Fruit fly (Drosophila melanogaster) whole organism, embryonic: ENCODE data around the gene CG18135.

Experiments used
- Bdp1 ChIP-seq: fragments of 200-800 bp; sonication (Bioruptor generic); optimal IDR thresholded peaks from 3 replicates; lab custom pipeline; 2016; ENCODE audit warnings: missing biosample characterization, missing genetic modification characterization
- CG10959 ChIP-seq: fragments of 200-800 bp; sonication (Bioruptor generic); IDR thresholded peaks from 2 replicates; pipeline ENCODE4 v1.3.6; 2022; ENCODE audit warnings: missing biosample characterization, missing genetic modification characterization
- CG11504 ChIP-seq: fragments of 200-800 bp; sonication (Bioruptor generic); optimal IDR thresholded peaks from 3 replicates; lab custom pipeline; 2019; ENCODE audit warnings: missing biosample characterization, mild to moderate bottlenecking, missing genetic modification characterization, moderate library complexity
- CG11695 ChIP-seq: fragments of 200-800 bp; sonication (Bioruptor generic); IDR thresholded peaks from 3 replicates; pipeline ENCODE4 v1.3.6; 2022; ENCODE audit warnings: missing biosample characterization, missing genetic modification characterization
- CG1233 ChIP-seq: fragments of 200-800 bp; sonication (Bioruptor generic); optimal IDR thresholded peaks from 4 replicates; lab custom pipeline; 2018; ENCODE audit warnings: missing biosample characterization, mild to moderate bottlenecking, missing genetic modification characterization
- CG14710 ChIP-seq: fragments of 200-800 bp; sonication (Bioruptor generic); optimal IDR thresholded peaks from 3 replicates; lab custom pipeline; 2019; ENCODE audit warnings: missing biosample characterization, mild to moderate bottlenecking, missing genetic modification characterization, moderate library complexity
- CG17328 ChIP-seq: fragments of 200-800 bp; sonication (Bioruptor generic); IDR thresholded peaks from 2 replicates; pipeline ENCODE4 v1.3.6; 2022; ENCODE audit warnings: missing biosample characterization, missing genetic modification characterization
- CG2889 ChIP-seq: fragments of 200-800 bp; sonication (Bioruptor generic); IDR thresholded peaks from 3 replicates; pipeline ENCODE4 v1.3.6; 2022; ENCODE audit warnings: missing biosample characterization, missing genetic modification characterization
- CG30020 ChIP-seq: fragments of 200-800 bp; optimal IDR thresholded peaks from 2 replicates; lab custom pipeline; 2019; ENCODE audit warnings: missing biosample characterization, mild to moderate bottlenecking, missing genetic modification characterization, moderate library complexity
- CG32532 ChIP-seq: fragments of 200-800 bp; sonication (Bioruptor generic); IDR thresholded peaks from 2 replicates; pipeline ENCODE4 v1.3.6; 2022; ENCODE audit warnings: missing biosample characterization, missing genetic modification characterization
- CG34224 ChIP-seq: fragments of 200-800 bp; sonication (Bioruptor generic); IDR thresholded peaks from 3 replicates; pipeline ENCODE4 v1.3.6; 2022; ENCODE audit warnings: missing biosample characterization, missing genetic modification characterization; ENCODE audit not compliant: partially characterized antibody
- CG34376 ChIP-seq: fragments of 200-800 bp; sonication (Bioruptor generic); optimal IDR thresholded peaks from 2 replicates; lab custom pipeline; 2018; ENCODE audit warnings: missing biosample characterization, mild to moderate bottlenecking, missing genetic modification characterization
- CG3726 ChIP-seq: fragments of 200-800 bp; sonication (Bioruptor generic); IDR thresholded peaks from 3 replicates; pipeline ENCODE4, ENCODE4 v1.3.6; 2022; ENCODE audit warnings: missing biosample characterization, missing genetic modification characterization
- CG8290 ChIP-seq, 3 experiments: fragments of 200-800 bp; sonication (Bioruptor generic); optimal IDR thresholded peaks; 2 replicates each; lab custom pipeline; 2016 to 2019; ENCODE audit warnings: missing biosample characterization in 3 of 3, missing genetic modification characterization in 3 of 3, mild to moderate bottlenecking in 2 of 3, moderate library complexity in 1 of 3
- CG8478 ChIP-seq: fragments of >200 bp; optimal IDR thresholded peaks from 2 replicates; lab custom pipeline; 2018
- CG9932 ChIP-seq: fragments of 200-800 bp; sonication (Bioruptor generic); IDR thresholded peaks from 2 replicates; pipeline ENCODE4 v1.3.6; 2022; ENCODE audit warnings: missing biosample characterization, missing genetic modification characterization
- CTCF ChIP-seq: fragments of 200-800 bp; sonication (Bioruptor generic); optimal IDR thresholded peaks from 2 replicates; lab custom pipeline; 2017; ENCODE audit warnings: missing biosample characterization, mild to moderate bottlenecking, missing genetic modification characterization, moderate library complexity
- CkIIα-i1 ChIP-seq: fragments of 200-800 bp; sonication (Bioruptor generic); IDR thresholded peaks from 2 replicates; pipeline ENCODE4 v1.3.6; 2022; ENCODE audit warnings: missing biosample characterization, missing genetic modification characterization
- Dp ChIP-seq: fragments of 200-800 bp; sonication (Bioruptor generic); optimal IDR thresholded peaks from 2 replicates; lab custom pipeline; 2018; ENCODE audit warnings: missing biosample characterization, mild to moderate bottlenecking, missing genetic modification characterization, moderate library complexity
- GATAe ChIP-seq: fragments of 200-800 bp; sonication (Bioruptor generic); conservative IDR thresholded peaks from 2 replicates; pipeline ENCODE4 v1.3.6; 2022; ENCODE audit warnings: missing biosample characterization, missing genetic modification characterization
- Gsc ChIP-seq: fragments of 200-800 bp; sonication (Bioruptor generic); IDR thresholded peaks from 2 replicates; pipeline ENCODE4 v1.3.6; 2022; ENCODE audit warnings: missing biosample characterization, missing genetic modification characterization
- HLH54F ChIP-seq: fragments of 200-800 bp; sonication (Bioruptor generic); optimal IDR thresholded peaks from 3 replicates; lab custom pipeline; 2016; ENCODE audit warnings: missing biosample characterization, missing genetic modification characterization
- Hey ChIP-seq: fragments of 200-800 bp; sonication (Bioruptor generic); optimal IDR thresholded peaks from 3 replicates; lab custom pipeline; 2018; ENCODE audit warnings: missing biosample characterization, mild to moderate bottlenecking, missing genetic modification characterization
- Hr51 ChIP-seq, 2 experiments: fragments of 200-800 bp; sonication (Bioruptor generic); optimal IDR thresholded peaks; 2 replicates in 1 of 2; 3 replicates in 1 of 2; lab custom pipeline; 2016 to 2018; ENCODE audit warnings: missing biosample characterization in 2 of 2, missing genetic modification characterization in 2 of 2, mild to moderate bottlenecking in 1 of 2, moderate library complexity in 1 of 2
- Lhr ChIP-seq: fragments of 200-800 bp; sonication (Bioruptor generic); optimal IDR thresholded peaks from 3 replicates; lab custom pipeline; 2017; ENCODE audit warnings: mild to moderate bottlenecking, missing biosample characterization, missing genetic modification reagents, missing genetic modification characterization
- Max ChIP-seq: fragments of 200-800 bp; sonication (Bioruptor generic); optimal IDR thresholded peaks from 2 replicates; lab custom pipeline; 2016; ENCODE audit warnings: missing biosample characterization, mild to moderate bottlenecking, missing genetic modification characterization
- Myb ChIP-seq: fragments of 200-800 bp; sonication (Bioruptor generic); optimal IDR thresholded peaks from 2 replicates; lab custom pipeline; 2016; ENCODE audit warnings: missing biosample characterization, missing genetic modification characterization
- Pdp1 ChIP-seq, 2 experiments: fragments of 200-800 bp; sonication (Bioruptor generic); optimal IDR thresholded peaks; 3 replicates each; lab custom pipeline; 2016; ENCODE audit warnings: missing biosample characterization in 2 of 2, missing genetic modification characterization in 2 of 2, mild to moderate bottlenecking in 1 of 2, moderate library complexity in 1 of 2
- Tbp ChIP-seq: fragments of >200 bp; optimal IDR thresholded peaks from 2 replicates; lab custom pipeline; 2018; ENCODE audit warnings: missing biosample characterization, missing genetic modification characterization
- al ChIP-seq: fragments of 200-800 bp; sonication (Bioruptor generic); IDR thresholded peaks from 2 replicates; pipeline ENCODE4 v1.3.6; 2022; ENCODE audit warnings: missing biosample characterization, missing genetic modification characterization
- bbx ChIP-seq: fragments of 200-800 bp; sonication (Bioruptor generic); IDR thresholded peaks from 2 replicates; pipeline ENCODE4 v1.3.6; 2022; ENCODE audit warnings: missing biosample characterization, missing genetic modification characterization; ENCODE audit not compliant: partially characterized antibody
- bcd ChIP-seq: fragments of 200-800 bp; sonication (Bioruptor generic); optimal IDR thresholded peaks from 2 replicates; lab custom pipeline; 2017; ENCODE audit warnings: missing biosample characterization, mild to moderate bottlenecking, missing genetic modification characterization
- bowl ChIP-seq: fragments of 200-800 bp; sonication (Bioruptor generic); IDR thresholded peaks from 2 replicates; pipeline ENCODE4 v1.3.6; 2022; ENCODE audit warnings: missing biosample characterization, missing genetic modification characterization
- corto ChIP-seq: fragments of 200-800 bp; sonication (Bioruptor generic); optimal IDR thresholded peaks from 2 replicates; lab custom pipeline; 2016; ENCODE audit warnings: missing biosample characterization, mild to moderate bottlenecking, missing genetic modification characterization, moderate library complexity
- dm ChIP-seq: fragments of 200-800 bp; sonication (Bioruptor generic); optimal IDR thresholded peaks from 3 replicates; lab custom pipeline; 2016; ENCODE audit warnings: missing biosample characterization, missing genetic modification characterization
- esg ChIP-seq: fragments of 200-800 bp; sonication (Bioruptor generic); conservative IDR thresholded peaks from 2 replicates; pipeline ENCODE4 v1.3.6; 2022; ENCODE audit warnings: missing biosample characterization, missing genetic modification characterization
- fu2 ChIP-seq: fragments of 200-800 bp; sonication (Bioruptor generic); optimal IDR thresholded peaks from 2 replicates; lab custom pipeline; 2016; ENCODE audit warnings: missing biosample characterization, missing genetic modification characterization
- gfzf ChIP-seq: fragments of 200-800 bp; sonication (Bioruptor generic); optimal IDR thresholded peaks from 2 replicates; lab custom pipeline; 2016; ENCODE audit warnings: missing biosample characterization, mild to moderate bottlenecking, missing genetic modification characterization, moderate library complexity
- gsb ChIP-seq: fragments of 200-800 bp; sonication (Bioruptor generic); IDR thresholded peaks from 2 replicates; pipeline ENCODE4 v1.3.6; 2022; ENCODE audit warnings: missing biosample characterization, missing genetic modification characterization
- jumu ChIP-seq: fragments of 200-800 bp; sonication (Bioruptor generic); optimal IDR thresholded peaks from 3 replicates; lab custom pipeline; 2016; ENCODE audit warnings: missing biosample characterization, missing genetic modification characterization
- lola ChIP-seq, 3 experiments: fragments of >200 bp in 2 of 3; fragments of 200-800 bp in 1 of 3; sonication (Bioruptor generic) in 1 of 3; optimal IDR thresholded peaks; 2 replicates each; lab custom pipeline; 2017 to 2019; ENCODE audit warnings: missing biosample characterization in 3 of 3, missing genetic modification characterization in 3 of 3, mild to moderate bottlenecking in 1 of 3, moderate library complexity in 1 of 3
- luna ChIP-seq: fragments of 200-800 bp; sonication (Bioruptor generic); optimal IDR thresholded peaks from 2 replicates; lab custom pipeline; 2016; ENCODE audit warnings: missing biosample characterization, missing genetic modification characterization
- mld ChIP-seq: fragments of 200-800 bp; sonication (Bioruptor generic); IDR thresholded peaks from 3 replicates; pipeline ENCODE4 v1.3.6; 2022; ENCODE audit warnings: missing biosample characterization, missing genetic modification characterization; ENCODE audit not compliant: partially characterized antibody
- pho ChIP-seq: fragments of 200-800 bp; sonication (Bioruptor generic); optimal IDR thresholded peaks from 2 replicates; lab custom pipeline; 2016; ENCODE audit warnings: missing biosample characterization, missing genetic modification characterization
- prd ChIP-seq, 3 experiments: fragments of >200 bp in 2 of 3; fragments of 200-800 bp in 1 of 3; sonication (Bioruptor generic) in 1 of 3; optimal IDR thresholded peaks in 2 of 3; IDR thresholded peaks in 1 of 3; 2 replicates in 2 of 3; 3 replicates in 1 of 3; pipeline versions ENCODE4 v1.3.6 to Lab custom; 2017 to 2022; ENCODE audit warnings: missing biosample characterization in 1 of 3, missing genetic modification characterization in 1 of 3
- sd ChIP-seq: fragments of 200-800 bp; sonication (Bioruptor generic); optimal IDR thresholded peaks from 3 replicates; lab custom pipeline; 2018; ENCODE audit warnings: missing biosample characterization, mild to moderate bottlenecking, missing genetic modification characterization, moderate library complexity
- sqz ChIP-seq: fragments of 200-800 bp; sonication (Bioruptor generic); optimal IDR thresholded peaks from 3 replicates; lab custom pipeline; 2018; ENCODE audit warnings: missing biosample characterization, mild to moderate bottlenecking, missing genetic modification characterization
- usp ChIP-seq: fragments of >200 bp; optimal IDR thresholded peaks from 2 replicates; lab custom pipeline; 2017; ENCODE audit warnings: missing biosample characterization, missing genetic modification characterization
- z ChIP-seq: fragments of 200-800 bp; sonication (Bioruptor generic); IDR thresholded peaks from 3 replicates; pipeline ENCODE4 v1.3.6; 2022; ENCODE audit warnings: missing biosample characterization, missing genetic modification characterization

The CG18135 gene

dm6 chr3L:19045299-19046025 lies 47.4 kb upstream of the CG18135 start, which contains the start of gene nkd (continued):
- TF ChIP-seq CkIIα-i1 (GFP tag; lab: Robert Waterston, UW) (no peak), CG34376 (peak; percentile 72), CG34224 (peak; percentile 64; the same call in 1 of the 3 replicates), CG17328 (GFP tag; lab: Robert Waterston, UW) (peak; percentile 96), sqz (GFP tag; lab: Kevin White, UChicago) (peak; percentile 73), dm (peak; percentile 40), CG10959 (peak; percentile 62; the same call in 1 of the 2 replicates), CG14710 (peak; percentile 92), CG11504 (tag; lab: Kevin White, UChicago) (peak; percentile 91), fu2 (GFP tag; lab: Kevin White, UChicago) (peak; percentile 15), CG9932 (peak; percentile 93), prd (optimal IDR thresholded peaks at IDR 0.05; lab: Kevin White, UChicago) (no peak), prd (GFP tag; IDR thresholded peaks at IDR 0.05; lab: Robert Waterston, UW) (peak; percentile 92), Dp (GFP tag; lab: Kevin White, UChicago) (no peak), bbx (GFP tag; lab: Robert Waterston, UW) (peak; percentile 81), jumu (GFP tag; lab: Kevin White, UChicago) (no peak), al (peak; percentile 78), CTCF (GFP tag; lab: Kevin White, UChicago) (peak; percentile 25), CG32532 (GFP tag; lab: Robert Waterston, UW) (peak; percentile 96), pho (GFP tag; lab: Kevin White, UChicago) (peak; percentile 40), Gsc (GFP tag; lab: Robert Waterston, UW) (no peak), bcd (GFP tag; lab: Kevin White, UChicago) (peak; percentile 76), CG1233 (peak; percentile 82), CG8478 (lab: Kevin White, UChicago) (no peak), usp (GFP tag; lab: Kevin White, UChicago) (no peak), CG8290 (GFP tag; optimal IDR thresholded peaks at IDR 0.05; lab: Kevin White, UChicago) (peak; percentile 76), CG8290 (tag; optimal IDR thresholded peaks at IDR 0.05; lab: Kevin White, UChicago) (peak in 1 of 2 experiments; percentile 78), CG11695 (GFP tag; lab: Robert Waterston, UW) (peak; percentile 96), luna (GFP tag; lab: Kevin White, UChicago) (no peak), Hey (tag; lab: Kevin White, UChicago) (no peak), gsb (GFP tag; lab: Robert Waterston, UW) (peak; percentile 74), mld (0 out of 3 replicates have a peak, but pooled peaks have one; percentile 20), corto (GFP tag; lab: Kevin White, UChicago) (peak; percentile 58), lola (GFP tag; optimal IDR thresholded peaks at IDR 0.05; lab: Kevin White, UChicago) (peak in 1 of 3 experiments; percentile 92), Lhr (GFP tag; lab: Kevin White, UChicago) (peak; percentile 40), z (GFP tag; lab: Robert Waterston, UW) (peak; percentile 17; the same call in 1 of the 3 replicates), HLH54F (peak; percentile 35), bowl (GFP tag; lab: Robert Waterston, UW) (peak; percentile 88), Tbp (GFP tag; lab: Kevin White, UChicago) (no peak), Myb (GFP tag; lab: Kevin White, UChicago) (peak; percentile 32), esg (peak; percentile 87), gfzf (GFP tag; lab: Kevin White, UChicago) (no peak), CG30020 (tag; lab: Kevin White, UChicago) (peak; percentile 63), Pdp1 (GFP tag; optimal IDR thresholded peaks at IDR 0.05; lab: Kevin White, UChicago) (peak; percentile 65 to 81), sd (tag; lab: Kevin White, UChicago) (peak; percentile 56), Bdp1 (GFP tag; lab: Kevin White, UChicago) (peak; percentile 15), Max (GFP tag; lab: Kevin White, UChicago) (peak; percentile 54), CG3726 (GFP tag; lab: Robert Waterston, UW) (peak; percentile 59; the same call in 1 of the 3 replicates), GATAe (GFP tag; lab: Robert Waterston, UW) (peak; percentile 26; the same call in 1 of the 2 replicates), Hr51 (GFP tag; optimal IDR thresholded peaks at IDR 0.05; lab: Kevin White, UChicago) (peak; percentile 59 to 94), CG2889 (GFP tag; lab: Robert Waterston, UW) (peak; percentile 81)
